Fruit fly (Drosophila melanogaster): ENCODE results near the gene CG8500.

DNA sequence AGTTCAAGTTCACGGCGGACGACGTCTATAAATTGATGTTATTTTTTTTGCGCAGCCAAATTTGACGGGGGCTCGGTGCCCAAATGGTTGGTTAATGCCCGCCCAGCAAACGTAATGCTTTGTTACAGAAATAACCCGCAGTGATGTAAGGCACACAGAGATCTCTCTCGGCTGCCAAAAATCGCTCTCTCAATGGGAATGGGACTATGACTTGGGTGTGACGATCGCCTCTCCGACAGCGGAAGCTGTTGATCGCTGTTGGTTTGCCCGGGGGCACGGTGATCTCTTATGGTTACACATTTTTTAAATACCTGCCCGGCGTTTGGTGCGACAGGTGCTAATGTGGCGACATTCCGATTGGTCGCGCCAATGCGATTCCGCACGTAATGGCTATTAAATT, 14.3 kb upstream of the CG8500 start:
- TF ChIP-seq Myc (optimal IDR thresholded peaks at IDR 0.05) (no peak), psq (optimal IDR thresholded peaks at IDR 0.05) (no peak), insv (optimal IDR thresholded peaks at IDR 0.05) (no peak)

Measured in Kc167 (cell line).